Worm (Caenorhabditis elegans) whole organism, L3 larva: ENCODE measurements around the gene F53F8.5.

Source experiments
- R02D3.7 ChIP-seq: fragments of 150-350 bp; optimal IDR thresholded peaks from 2 replicates; lab custom pipeline; 2014; ENCODE audit warnings: missing biosample characterization, missing genetic modification characterization
- ceh-28 ChIP-seq: fragments of 150-350 bp; optimal IDR thresholded peaks from 2 replicates; lab custom pipeline; 2014; ENCODE audit warnings: missing biosample characterization, missing genetic modification reagents, missing genetic modification characterization
- egl-5 ChIP-seq: fragments of 150-350 bp; optimal IDR thresholded peaks from 2 replicates; lab custom pipeline; 2017; ENCODE audit warnings: missing biosample characterization, missing genetic modification reagents, missing genetic modification characterization, inconsistent platforms
- mdl-1 ChIP-seq: fragments of 150-350 bp; optimal IDR thresholded peaks from 2 replicates; lab custom pipeline; 2014; ENCODE audit warnings: missing biosample characterization, missing genetic modification characterization
- nhr-11 ChIP-seq: fragments of 150-350 bp; optimal IDR thresholded peaks from 2 replicates; lab custom pipeline; 2014; ENCODE audit warnings: missing biosample characterization, missing genetic modification characterization
- nhr-28 ChIP-seq: fragments of 150-350 bp; optimal IDR thresholded peaks from 2 replicates; lab custom pipeline; 2014; ENCODE audit warnings: missing biosample characterization, missing genetic modification characterization
- pha-4 ChIP-seq: fragments of 150-350 bp; optimal IDR thresholded peaks from 2 replicates; lab custom pipeline; 2014; ENCODE audit warnings: missing biosample characterization, missing genetic modification reagents, missing genetic modification characterization
- snpc-4 ChIP-seq: fragments of 150-350 bp; optimal IDR thresholded peaks from 2 replicates; lab custom pipeline; 2014; ENCODE audit warnings: missing biosample characterization, missing genetic modification characterization
- unc-62 ChIP-seq: fragments of 150-350 bp; sonication (generic microtip); optimal IDR thresholded peaks from 4 replicates; lab custom pipeline; 2014; ENCODE audit warnings: missing biosample characterization, missing genetic modification reagents, missing genetic modification characterization

DNA sequence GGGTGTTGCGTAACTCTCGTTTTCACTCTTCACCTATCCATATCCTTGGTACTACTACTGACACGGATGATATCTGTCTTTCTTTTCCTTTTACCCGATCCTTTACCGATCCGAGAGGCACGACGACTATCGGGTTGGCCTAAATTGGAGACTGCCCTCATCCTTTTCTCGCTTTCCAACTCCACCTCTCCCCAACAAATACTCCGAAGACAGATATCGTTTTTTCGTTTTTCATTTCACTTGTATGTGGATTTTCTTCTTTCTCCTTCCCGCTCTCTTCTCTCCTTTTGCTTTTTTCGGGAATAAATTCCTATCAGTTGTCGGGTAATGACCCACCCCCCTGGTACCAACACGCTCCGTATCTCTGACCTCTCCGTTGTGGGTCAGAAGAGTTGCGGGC lies 38.9 kb downstream of the F53F8.5 start:
- TF ChIP-seq ceh-28 (tag; lab: Kevin White, UChicago) (no peak), snpc-4 (no peak), nhr-28 (tag; lab: Kevin White, UChicago) (no peak), R02D3.7 (tag; lab: Kevin White, UChicago) (no peak), nhr-11 (tag; lab: Kevin White, UChicago) (no peak), mdl-1 (tag; lab: Kevin White, UChicago) (no peak), pha-4 (tag; lab: Kevin White, UChicago) (no peak), egl-5 (tag; lab: Kevin White, UChicago) (no peak), unc-62 (GFP tag; lab: Kevin White, UChicago) (no peak)
